Worm (Caenorhabditis elegans): ENCODE results near the gene ifd-2.

ce11 chrX:859401-859800, 43.7 kb upstream of the ifd-2 start, which contains the start of gene F56F10.2:
- TF ChIP-seq lsy-2 (tag; optimal IDR thresholded peaks at IDR 0.05) (no peak), lin-13 (GFP tag; optimal IDR thresholded peaks at IDR 0.05) (no peak), spr-1 (tag; optimal IDR thresholded peaks at IDR 0.05) (no peak)

All from whole organism, L4 larva.